Worm (Caenorhabditis elegans): ENCODE results near the gene ZK470.4.

The ZK470.4 gene

DNA sequence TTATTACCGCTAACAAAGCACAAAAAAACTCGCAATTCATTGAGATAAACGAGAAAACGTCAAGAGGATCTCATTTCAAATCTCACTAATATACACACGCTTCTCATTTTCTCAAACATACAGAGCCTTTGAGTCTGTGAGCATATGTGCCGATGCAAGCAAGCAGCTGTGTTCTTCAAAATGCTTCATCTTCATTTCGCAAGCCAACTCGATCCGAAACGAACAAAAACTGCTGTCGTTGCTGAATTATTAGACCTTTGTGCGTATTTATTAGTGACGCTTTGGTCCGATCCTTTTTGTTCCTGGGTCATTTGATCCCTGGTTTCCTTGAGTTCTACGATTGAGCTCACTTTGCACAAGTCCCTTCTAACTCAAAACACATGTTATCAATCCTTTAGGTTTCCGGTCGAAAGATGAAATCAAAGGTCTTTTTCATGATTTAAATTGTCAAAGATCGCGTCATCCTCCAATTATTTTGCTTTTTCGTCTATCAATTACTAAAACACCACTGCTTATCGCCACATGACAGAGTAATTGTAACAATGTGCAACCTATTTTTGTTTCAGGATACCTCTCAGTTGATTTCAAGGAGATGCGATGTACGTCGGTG, 32.6 kb downstream of the ZK470.4 start, which contains the start of gene R02E4.2:
TSS of gene R02E4.2 (plus strand) at position 560 of the 610 bp plus-strand sequence.
- TF ChIP-seq egl-27 (tag; optimal IDR thresholded peaks at IDR 0.05) = no peak
- TF ChIP-seq unc-62 (GFP tag; optimal IDR thresholded peaks at IDR 0.05 in 1 of 2) = peak in 1 of 2 experiments; percentile 67
- no peak for TF ChIP-seq unc-62 (tag; optimal IDR thresholded peaks at IDR 0.05)

DNA sequence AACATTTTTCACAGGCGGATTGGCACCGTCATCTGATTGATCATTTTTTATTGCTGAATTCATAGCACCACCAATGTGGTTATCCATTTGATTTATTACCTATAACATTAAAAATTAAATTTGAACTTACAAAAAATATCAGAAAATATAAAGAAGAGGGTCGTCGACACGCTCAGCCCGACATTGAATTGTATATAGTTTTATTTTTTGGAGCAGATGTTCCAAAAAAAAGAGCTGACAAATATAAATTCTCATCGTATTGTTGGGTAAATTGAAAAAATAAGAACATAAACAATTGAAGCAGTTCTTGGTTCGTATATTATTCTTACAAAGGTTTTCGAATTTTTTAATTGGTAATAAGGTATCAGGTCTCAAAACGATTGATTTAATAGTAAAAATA, 35.1 kb downstream of the ZK470.4 start, which contains the start of gene R02E4.1:
TSS of gene R02E4.1 (minus strand) at position 101 of the 400 bp plus-strand sequence.
- TF ChIP-seq hlh-30 (tag; optimal IDR thresholded peaks at IDR 0.05; ENCODE audit: insufficient read depth) (no peak), nhr-6 (tag; optimal IDR thresholded peaks at IDR 0.05) (no peak), tag-97 (GFP tag; IDR thresholded peaks at IDR 0.05) (no peak), dmd-9 (GFP tag; IDR thresholded peaks at IDR 0.05) (no peak), Y5F2A.4 (GFP tag; optimal IDR thresholded peaks at IDR 0.05) (no peak), php-3 (GFP tag; IDR thresholded peaks at IDR 0.05) (no peak), set-16 (GFP tag; IDR thresholded peaks at IDR 0.05) (no peak), spr-1 (tag; optimal IDR thresholded peaks at IDR 0.05) (no peak), lin-38 (GFP tag; IDR thresholded peaks at IDR 0.05) (no peak), mdt-29 (GFP tag; IDR thresholded peaks at IDR 0.05) (no peak), pha-4 (GFP tag; IDR thresholded peaks at IDR 0.05) (no peak), pha-4 (tag; optimal IDR thresholded peaks at IDR 0.05) (no peak), F49E8.2 (tag; optimal IDR thresholded peaks at IDR 0.05; ENCODE audit: borderline replicate concordance) (no peak), mdl-1 (tag; optimal IDR thresholded peaks at IDR 0.05) (no peak), ama-1 (optimal IDR thresholded peaks at IDR 0.05) (no peak), ceh-62 (tag; optimal IDR thresholded peaks at IDR 0.05) (no peak), dmd-6 (GFP tag; IDR thresholded peaks at IDR 0.05) (no peak), lir-3 (tag; optimal IDR thresholded peaks at IDR 0.05) (no peak)

DNA sequence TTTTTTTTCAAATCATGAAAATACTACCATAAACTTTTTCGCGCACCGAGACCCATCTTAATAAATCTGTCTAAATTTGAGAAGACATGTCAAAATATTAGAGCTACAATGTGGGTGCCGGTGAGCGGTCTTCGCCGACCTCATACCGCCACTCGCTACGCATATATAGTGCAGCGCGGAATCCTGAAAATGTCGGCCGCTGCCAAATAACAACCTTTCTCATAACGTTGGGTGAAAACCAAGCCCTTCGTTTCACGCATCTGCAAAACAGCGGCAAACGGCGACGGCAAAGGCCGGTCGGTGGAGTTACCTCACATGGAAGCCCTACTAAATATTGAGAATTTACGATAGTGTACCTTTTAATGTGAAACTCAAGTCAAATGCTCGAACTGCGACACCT, 36.5 kb downstream of the ZK470.4 start:
- TF ChIP-seq snpc-1.2 (GFP tag; IDR thresholded peaks at IDR 0.05) = 0 out of 2 replicates have a peak, but pooled peaks have one; percentile 36
- TF ChIP-seq nhr-28 (tag; optimal IDR thresholded peaks at IDR 0.05) = no peak
- peak; percentile 45 for TF ChIP-seq snpc-4 (tag; optimal IDR thresholded peaks at IDR 0.05)

DNA sequence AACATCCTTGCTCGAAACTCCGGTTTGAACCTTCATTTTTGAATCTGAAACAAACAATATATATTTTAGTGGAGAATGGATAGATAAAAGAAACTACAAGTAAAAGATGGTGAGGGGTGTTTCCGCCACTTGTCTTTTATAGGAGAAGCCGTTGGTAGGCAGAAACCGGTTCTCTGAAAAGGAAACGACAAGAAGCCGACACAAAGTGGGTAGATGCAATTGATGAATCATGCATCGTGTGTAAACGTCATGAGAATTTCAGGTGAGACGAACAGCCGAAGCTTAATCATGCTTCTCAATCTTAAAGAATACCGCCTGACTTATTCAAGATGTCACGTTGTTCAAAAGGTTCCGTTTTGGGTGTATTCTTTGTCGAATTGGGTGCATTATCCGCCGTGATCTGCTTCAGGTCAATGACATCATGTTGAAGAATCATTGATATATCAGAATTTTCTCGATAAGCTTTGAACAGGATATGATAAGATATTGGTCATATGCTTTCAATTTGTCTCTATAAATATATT, 37.4 kb downstream of the ZK470.4 start, which contains the start of gene R02E4.3:
TSS of gene R02E4.3 (minus strand) at position 51 of the 524 bp plus-strand sequence.
- no peak for TF ChIP-seq nhr-25 (tag; optimal IDR thresholded peaks at IDR 0.05; ENCODE audit: borderline replicate concordance, insufficient read depth)
- TF ChIP-seq hlh-30 (tag; optimal IDR thresholded peaks at IDR 0.05; ENCODE audit: insufficient read depth) = peak; percentile 90
- TF ChIP-seq snpc-4 (tag; optimal IDR thresholded peaks at IDR 0.05) = no peak
- no peak for TF ChIP-seq daf-12 (tag; optimal IDR thresholded peaks at IDR 0.05)
- TF ChIP-seq hlh-11 (tag; optimal IDR thresholded peaks at IDR 0.05) = peak; percentile 81
- no peak for TF ChIP-seq aly-2 (tag; optimal IDR thresholded peaks at IDR 0.05)
- TF ChIP-seq daf-16 (GFP tag; optimal IDR thresholded peaks at IDR 0.05) = no peak
- no peak for TF ChIP-seq daf-16 (tag; optimal IDR thresholded peaks at IDR 0.05)
- TF ChIP-seq nhr-48 (tag; optimal IDR thresholded peaks at IDR 0.05) = peak; percentile 98
- no peak for TF ChIP-seq nhr-102 (tag; optimal IDR thresholded peaks at IDR 0.05)
- peak; percentile 2 for TF ChIP-seq dpl-1 (GFP tag; optimal IDR thresholded peaks at IDR 0.05)
- TF ChIP-seq dmd-6 (GFP tag; IDR thresholded peaks at IDR 0.05) = no peak
- no peak for TF ChIP-seq egl-43 (GFP tag; IDR thresholded peaks at IDR 0.05)
- peak; percentile 29 to 45 for TF ChIP-seq mdl-1 (tag; optimal IDR thresholded peaks at IDR 0.05)
- TF ChIP-seq dmd-9 (GFP tag; IDR thresholded peaks at IDR 0.05) = no peak
- no peak for TF ChIP-seq sdz-12 (GFP tag; optimal IDR thresholded peaks at IDR 0.05)
- TF ChIP-seq mxl-3 (GFP tag; optimal IDR thresholded peaks at IDR 0.05) = peak; percentile 21
- no peak for TF ChIP-seq jun-1 (tag; optimal IDR thresholded peaks at IDR 0.05)
- TF ChIP-seq aha-1 (tag) = peak; percentile 70
